Worm (Caenorhabditis elegans): ENCODE data around the gene C05E4.12.

DNA sequence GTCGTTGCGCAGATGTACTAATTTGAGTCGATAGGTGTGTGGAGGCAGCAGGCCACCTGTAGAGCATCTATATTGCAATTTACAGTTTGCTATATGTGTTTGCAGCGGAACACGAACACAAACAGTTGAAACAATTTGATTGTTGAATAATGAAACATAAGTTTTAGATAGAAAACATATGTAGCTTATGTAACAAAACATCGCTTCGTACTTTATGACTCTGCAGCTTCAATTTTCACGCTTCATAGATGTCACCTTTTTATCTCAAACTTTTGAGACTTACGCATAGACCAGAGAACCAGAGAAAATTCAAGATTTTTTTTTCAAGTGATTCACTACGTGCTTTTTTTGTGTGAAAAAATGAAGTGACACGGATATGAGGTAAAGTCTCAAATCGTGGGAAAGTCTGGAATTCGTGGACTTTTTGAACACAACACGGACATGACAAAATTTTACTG is 37.9 kb downstream of the C05E4.12 start, which contains the start of gene fbxb-72:
- TF ChIP-seq dao-5 (tag; optimal IDR thresholded peaks at IDR 0.05) (no peak), W03F9.2 (tag; optimal IDR thresholded peaks at IDR 0.05) (no peak)

All from whole organism, L4/young adult.